Worm (Caenorhabditis elegans) whole organism, young adult: ENCODE data around the gene F13A7.11.

Experiments
- B0019.2 ChIP-seq: fragments of 200-800 bp; sonication (Bioruptor generic); conservative IDR thresholded peaks from 2 replicates; pipeline ENCODE4 v1.3.6; 2022; ENCODE audit warnings: missing genetic modification reagents, missing genetic modification characterization, missing compliant biosample characterization
- B0336.3 ChIP-seq: fragments of 200-800 bp; sonication (Bioruptor generic); IDR thresholded peaks from 2 replicates; pipeline ENCODE4 v1.3.6; 2022; ENCODE audit warnings: missing genetic modification characterization, missing compliant biosample characterization
- C17E4.6 ChIP-seq: fragments of 200-800 bp; sonication (Bioruptor generic); IDR thresholded peaks from 2 replicates; pipeline ENCODE4 v1.3.6; 2022; ENCODE audit warnings: missing genetic modification reagents, missing genetic modification characterization, missing compliant biosample characterization
- D2030.7 ChIP-seq: fragments of 200-800 bp; sonication (Bioruptor generic); IDR thresholded peaks from 2 replicates; pipeline ENCODE4 v1.3.6; 2022; ENCODE audit warnings: missing genetic modification reagents, missing genetic modification characterization, missing compliant biosample characterization
- F22D6.2 ChIP-seq: sonication (generic microtip); optimal IDR thresholded peaks from 2 replicates; lab custom pipeline; 2016; ENCODE audit warnings: mild to moderate bottlenecking, missing genetic modification characterization, missing compliant biosample characterization
- F52B5.7 ChIP-seq: sonication (generic microtip); optimal IDR thresholded peaks from 2 replicates; lab custom pipeline; 2016; ENCODE audit warnings: mild to moderate bottlenecking, missing genetic modification characterization, missing compliant biosample characterization
- F55B11.4 ChIP-seq: sonication (generic microtip); optimal IDR thresholded peaks from 2 replicates; lab custom pipeline; 2016; ENCODE audit warnings: missing compliant biosample characterization, missing genetic modification characterization, borderline replicate concordance; ENCODE audit not compliant: insufficient read depth
- F57A8.1 ChIP-seq: fragments of 200-800 bp; sonication (Bioruptor generic); optimal IDR thresholded peaks from 2 replicates; lab custom pipeline; 2018; ENCODE audit warnings: mild to moderate bottlenecking, missing genetic modification characterization, moderate library complexity, missing compliant biosample characterization
- T07F8.4 ChIP-seq: sonication (generic microtip); optimal IDR thresholded peaks from 2 replicates; lab custom pipeline; 2016; ENCODE audit warnings: mild to moderate bottlenecking, missing genetic modification characterization, moderate library complexity, missing compliant biosample characterization
- Y56A3A.18 ChIP-seq: fragments of 200-800 bp; sonication (Bioruptor generic); IDR thresholded peaks from 2 replicates; pipeline ENCODE4 v1.3.6; 2022; ENCODE audit warnings: missing genetic modification reagents, missing genetic modification characterization, missing compliant biosample characterization
- Y67H2A.10 ChIP-seq: fragments of 200-800 bp; sonication (Bioruptor generic); conservative IDR thresholded peaks from 2 replicates; pipeline ENCODE4 v1.3.6; 2022; ENCODE audit warnings: missing genetic modification reagents, missing genetic modification characterization, missing compliant biosample characterization
- Y95B8A.8 ChIP-seq: fragments of 200-800 bp; sonication (Bioruptor generic); IDR thresholded peaks from 2 replicates; pipeline ENCODE4 v1.3.6; 2022; ENCODE audit warnings: missing genetic modification reagents, missing genetic modification characterization, missing compliant biosample characterization
- atf-7 ChIP-seq: sonication (generic microtip); optimal IDR thresholded peaks from 2 replicates; lab custom pipeline; 2017; ENCODE audit warnings: mild to moderate bottlenecking, missing genetic modification characterization, missing compliant biosample characterization
- athp-1 ChIP-seq: sonication (generic microtip); optimal IDR thresholded peaks from 2 replicates; lab custom pipeline; 2017; ENCODE audit warnings: mild to moderate bottlenecking, missing genetic modification characterization, missing compliant biosample characterization
- bed-2 ChIP-seq: fragments of 200-800 bp; sonication (Bioruptor generic); IDR thresholded peaks from 2 replicates; pipeline ENCODE4 v1.3.6; 2022; ENCODE audit warnings: missing genetic modification reagents, missing genetic modification characterization, missing compliant biosample characterization
- ccch-3 ChIP-seq: fragments of 200-800 bp; sonication (Bioruptor generic); optimal IDR thresholded peaks from 2 replicates; lab custom pipeline; 2018; ENCODE audit warnings: mild to moderate bottlenecking, missing genetic modification characterization, missing compliant biosample characterization
- cebp-1 ChIP-seq, 2 experiments: fragments of 200-800 bp in 1 of 2; sonication (Bioruptor generic) in 1 of 2; sonication (generic microtip) in 1 of 2; IDR thresholded peaks in 1 of 2; optimal IDR thresholded peaks in 1 of 2; 2 replicates each; pipeline versions ENCODE4 v1.3.6 to Lab custom; 2017 to 2022; ENCODE audit warnings: missing compliant biosample characterization in 2 of 2, missing genetic modification characterization in 2 of 2, mild to moderate bottlenecking in 1 of 2, missing genetic modification reagents in 1 of 2, moderate library complexity in 1 of 2
- ceh-27 ChIP-seq: fragments of 200-800 bp; sonication (Bioruptor generic); optimal IDR thresholded peaks from 2 replicates; lab custom pipeline; 2018; ENCODE audit warnings: mild to moderate bottlenecking, missing genetic modification characterization, moderate library complexity, missing compliant biosample characterization
- ceh-40 ChIP-seq: fragments of 200-800 bp; sonication (Bioruptor generic); IDR thresholded peaks from 2 replicates; pipeline ENCODE4 v1.3.6; 2022; ENCODE audit warnings: missing genetic modification characterization, missing compliant biosample characterization
- ceh-79 ChIP-seq: sonication (generic microtip); optimal IDR thresholded peaks from 2 replicates; lab custom pipeline; 2017; ENCODE audit warnings: mild to moderate bottlenecking, missing genetic modification characterization, missing compliant biosample characterization
- ceh-91 ChIP-seq: fragments of 200-800 bp; sonication (Bioruptor generic); IDR thresholded peaks from 2 replicates; pipeline ENCODE4 v1.3.6; 2022; ENCODE audit warnings: missing genetic modification reagents, missing genetic modification characterization, missing compliant biosample characterization
- dpl-1 ChIP-seq: fragments of 150-350 bp; optimal IDR thresholded peaks from 2 replicates; lab custom pipeline; 2014; ENCODE audit warnings: missing biosample characterization, missing genetic modification reagents, missing genetic modification characterization
- egl-44 ChIP-seq: fragments of 200-800 bp; sonication (Bioruptor generic); IDR thresholded peaks from 2 replicates; pipeline ENCODE4 v1.3.6; 2022; ENCODE audit warnings: missing genetic modification reagents, missing genetic modification characterization, missing compliant biosample characterization
- ekl-4 ChIP-seq: fragments of 200-800 bp; sonication (Bioruptor generic); IDR thresholded peaks from 2 replicates; pipeline ENCODE4 v1.3.6; 2022; ENCODE audit warnings: missing genetic modification reagents, missing genetic modification characterization, missing compliant biosample characterization
- hmg-1.2 ChIP-seq: fragments of 200-800 bp; sonication (Bioruptor generic); IDR thresholded peaks from 2 replicates; pipeline ENCODE4 v1.3.6; 2022; ENCODE audit warnings: missing genetic modification reagents, missing genetic modification characterization, missing compliant biosample characterization
- hmg-20 ChIP-seq: fragments of 200-800 bp; sonication (Bioruptor generic); IDR thresholded peaks from 2 replicates; pipeline ENCODE4 v1.3.6; 2022; ENCODE audit warnings: missing genetic modification reagents, missing genetic modification characterization, missing compliant biosample characterization
- hsf-1 ChIP-seq: fragments of 200-800 bp; sonication (Bioruptor generic); IDR thresholded peaks from 2 replicates; pipeline ENCODE4 v1.3.6; 2022; ENCODE audit warnings: missing genetic modification reagents, missing genetic modification characterization, missing compliant biosample characterization
- let-526 ChIP-seq: fragments of 200-800 bp; sonication (Bioruptor generic); IDR thresholded peaks from 2 replicates; pipeline ENCODE4 v1.3.6; 2022; ENCODE audit warnings: missing genetic modification reagents, missing genetic modification characterization, missing compliant biosample characterization
- let-607 ChIP-seq, 2 experiments: fragments of 200-800 bp in 1 of 2; sonication (Bioruptor generic) in 1 of 2; sonication (generic microtip) in 1 of 2; optimal IDR thresholded peaks; 2 replicates each; lab custom pipeline; 2016 to 2018; ENCODE audit warnings: mild to moderate bottlenecking in 2 of 2, missing compliant biosample characterization in 2 of 2, missing genetic modification characterization in 2 of 2, moderate library complexity in 2 of 2, missing genotype in 1 of 2
- lin-26 ChIP-seq: fragments of 200-800 bp; sonication (Bioruptor generic); IDR thresholded peaks from 2 replicates; pipeline ENCODE4 v1.3.6; 2022; ENCODE audit warnings: missing genetic modification reagents, missing genetic modification characterization, missing compliant biosample characterization
- lin-40 ChIP-seq: sonication (generic microtip); optimal IDR thresholded peaks from 2 replicates; lab custom pipeline; 2016; ENCODE audit warnings: missing genetic modification characterization, mild to moderate bottlenecking, missing compliant biosample characterization, missing genotype, missing genetic modification reagents
- lin-54 ChIP-seq: fragments of 200-800 bp; sonication (Bioruptor generic); optimal IDR thresholded peaks from 2 replicates; lab custom pipeline; 2018; ENCODE audit warnings: mild to moderate bottlenecking, missing genetic modification characterization, missing compliant biosample characterization
- lir-1 ChIP-seq: fragments of 200-800 bp; sonication (Bioruptor generic); conservative IDR thresholded peaks from 2 replicates; pipeline ENCODE4 v1.3.6; 2022; ENCODE audit warnings: missing genetic modification reagents, missing genetic modification characterization, missing compliant biosample characterization
- madf-8 ChIP-seq: fragments of 200-800 bp; sonication (Bioruptor generic); conservative IDR thresholded peaks from 2 replicates; pipeline ENCODE4 v1.3.6; 2022; ENCODE audit warnings: missing genetic modification reagents, missing genetic modification characterization, missing compliant biosample characterization
- mes-4 ChIP-seq: sonication (generic microtip); optimal IDR thresholded peaks from 2 replicates; lab custom pipeline; 2016; ENCODE audit warnings: missing genotype, missing genetic modification characterization, missing compliant biosample characterization
- nfya-2 ChIP-seq: fragments of 200-800 bp; sonication (Bioruptor generic); IDR thresholded peaks from 2 replicates; pipeline ENCODE4 v1.3.6; 2022; ENCODE audit warnings: missing genetic modification reagents, missing genetic modification characterization, missing compliant biosample characterization
- nfyb-1 ChIP-seq: fragments of 200-800 bp; sonication (Bioruptor generic); IDR thresholded peaks from 2 replicates; pipeline ENCODE4 v1.3.6; 2022; ENCODE audit warnings: missing genetic modification reagents, missing genetic modification characterization, missing compliant biosample characterization
- nhr-120 ChIP-seq: fragments of 200-800 bp; sonication (Bioruptor generic); IDR thresholded peaks from 2 replicates; pipeline ENCODE4 v1.3.6; 2022; ENCODE audit warnings: missing genetic modification characterization, missing compliant biosample characterization
- nhr-27 ChIP-seq: fragments of 200-800 bp; sonication (Bioruptor generic); optimal IDR thresholded peaks from 2 replicates; lab custom pipeline; 2018; ENCODE audit warnings: mild to moderate bottlenecking, missing genetic modification characterization, moderate library complexity, missing compliant biosample characterization
- sea-2 ChIP-seq: fragments of 200-800 bp; sonication (Bioruptor generic); IDR thresholded peaks from 2 replicates; pipeline ENCODE4 v1.3.6; 2022; ENCODE audit warnings: missing genetic modification characterization, missing compliant biosample characterization
- snpc-1.3 ChIP-seq: sonication (generic microtip); optimal IDR thresholded peaks from 2 replicates; lab custom pipeline; 2017; ENCODE audit warnings: missing genetic modification characterization, mild to moderate bottlenecking, missing compliant biosample characterization, antibody characterized with exemption, moderate library complexity, missing genotype, missing genetic modification reagents; ENCODE audit not compliant: insufficient read depth
- unc-62 ChIP-seq: fragments of 150-350 bp; optimal IDR thresholded peaks from 2 replicates; lab custom pipeline; 2014; ENCODE audit warnings: missing biosample characterization, missing genetic modification reagents, missing genetic modification characterization
- zim-3 ChIP-seq: sonication (generic microtip); optimal IDR thresholded peaks from 2 replicates; lab custom pipeline; 2017; ENCODE audit warnings: mild to moderate bottlenecking, missing genetic modification characterization, moderate library complexity, missing compliant biosample characterization
- ztf-18 ChIP-seq: sonication (generic microtip); optimal IDR thresholded peaks from 2 replicates; lab custom pipeline; 2016; ENCODE audit warnings: missing genotype, mild to moderate bottlenecking, missing genetic modification characterization, missing compliant biosample characterization
- ztf-22 ChIP-seq: fragments of 200-800 bp; sonication (Bioruptor generic); optimal IDR thresholded peaks from 2 replicates; lab custom pipeline; 2018; ENCODE audit warnings: mild to moderate bottlenecking, missing genetic modification characterization, moderate library complexity, missing compliant biosample characterization
- ztf-26 ChIP-seq: sonication (generic microtip); optimal IDR thresholded peaks from 2 replicates; lab custom pipeline; 2017; ENCODE audit warnings: missing genetic modification characterization, missing compliant biosample characterization

The F13A7.11 gene

DNA sequence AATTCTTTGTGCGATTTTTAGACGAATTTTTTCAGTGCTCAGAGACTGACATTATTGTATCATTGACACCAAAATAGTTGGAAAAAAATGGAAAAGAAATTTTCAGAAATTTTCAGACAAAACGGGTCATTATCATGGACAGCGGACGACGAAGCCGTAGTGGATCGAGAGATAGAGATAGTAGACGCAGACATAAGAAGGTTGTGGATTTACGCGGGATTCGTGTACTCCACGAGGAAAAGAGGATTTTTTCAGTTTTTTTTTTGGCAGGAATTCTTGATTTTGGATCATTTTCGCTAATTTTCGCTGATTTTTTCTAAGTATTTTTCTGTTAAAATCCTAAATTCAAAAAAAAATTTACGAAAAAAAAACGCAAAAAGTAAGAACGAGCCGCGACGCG, 27.5 kb downstream of the F13A7.11 start, which contains the start of gene W08G11.3 (continued):
- TF ChIP-seq atf-7 (tag; lab: Kevin White, UChicago) = no peak
- TF ChIP-seq F55B11.4 (tag; lab: Kevin White, UChicago) = no peak
- peak; percentile 21; the same call in 1 of the 2 replicates for TF ChIP-seq B0336.3 (GFP tag; lab: Robert Waterston, UW)
- TF ChIP-seq F57A8.1 (GFP tag; lab: Kevin White, UChicago) = no peak
- TF ChIP-seq F52B5.7 (tag; lab: Kevin White, UChicago) = no peak
- no peak for TF ChIP-seq C17E4.6 (GFP tag; lab: Robert Waterston, UW)
- TF ChIP-seq T07F8.4 (tag; lab: Kevin White, UChicago) = no peak
- no peak for TF ChIP-seq bed-2 (GFP tag; lab: Robert Waterston, UW)
- no peak for TF ChIP-seq nhr-120
- TF ChIP-seq ztf-18 (tag; lab: Kevin White, UChicago) = no peak
- TF ChIP-seq mes-4 (tag; lab: Kevin White, UChicago) = no peak
- no peak for TF ChIP-seq dpl-1 (GFP tag; lab: Kevin White, UChicago)
- no peak for TF ChIP-seq madf-8 (GFP tag; lab: Robert Waterston, UW)
- TF ChIP-seq let-607 (tag; optimal IDR thresholded peaks at IDR 0.05; lab: Kevin White, UChicago) = no peak
- no peak for TF ChIP-seq ceh-79
- TF ChIP-seq snpc-1.3 = no peak

DNA sequence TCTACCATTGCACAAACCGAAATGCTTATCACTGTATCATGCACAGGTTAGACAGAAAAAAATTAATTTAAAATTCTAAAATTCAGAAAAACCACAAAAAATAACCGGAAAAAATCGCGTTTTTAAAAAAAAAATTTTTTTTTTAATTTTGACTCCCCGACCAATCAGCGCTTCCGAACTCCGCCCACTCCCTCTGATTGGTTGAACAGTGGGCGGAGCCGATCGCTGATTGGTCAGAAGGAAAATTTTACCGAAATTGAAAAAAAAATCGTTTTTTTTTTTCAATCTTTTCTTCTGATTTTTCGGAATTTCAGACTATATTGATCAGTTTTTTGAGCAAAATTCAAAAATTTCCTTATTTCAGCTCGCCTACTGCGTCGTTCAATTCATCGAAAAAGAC, 33.8 kb downstream of the F13A7.11 start:
- peak; percentile 98 for TF ChIP-seq nfyb-1 (GFP tag; lab: Robert Waterston, UW)
- no peak for TF ChIP-seq let-526 (GFP tag; lab: Robert Waterston, UW)

DNA sequence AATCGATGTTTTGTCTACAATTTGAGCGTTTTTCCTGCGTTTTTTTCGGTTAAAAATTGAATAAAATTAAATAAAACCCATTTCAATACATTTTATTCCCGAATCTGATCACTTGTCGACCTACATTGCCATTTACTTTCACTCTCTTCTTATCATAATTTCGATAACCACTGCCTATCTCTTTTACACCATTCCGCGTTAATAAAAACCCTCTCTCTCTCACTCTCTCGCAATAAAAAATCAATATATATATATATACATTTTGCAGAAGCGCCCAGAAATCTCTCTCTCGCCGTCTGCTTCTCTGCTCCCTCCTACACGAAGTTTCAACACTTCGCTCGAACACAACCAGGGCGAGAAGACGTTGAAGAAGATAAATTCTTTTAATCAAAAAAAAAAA, 37.9 kb downstream of the F13A7.11 start, which contains the start of gene pptr-1:
pptr-1 (plus strand) TSS at position 269 of the 400 bp plus-strand sequence.
- TF ChIP-seq hmg-1.2 (GFP tag; lab: Robert Waterston, UW) (peak; percentile 32; the same call in 1 of the 2 replicates), hsf-1 (GFP tag; lab: Robert Waterston, UW) (no peak), F22D6.2 (no peak), cebp-1 (GFP tag; IDR thresholded peaks at IDR 0.05; lab: Robert Waterston, UW) (no peak), cebp-1 (tag; optimal IDR thresholded peaks at IDR 0.05; lab: Kevin White, UChicago) (peak; percentile 4), D2030.7 (GFP tag; lab: Robert Waterston, UW) (no peak), zim-3 (tag; lab: Kevin White, UChicago) (no peak), athp-1 (tag; lab: Kevin White, UChicago) (no peak), ceh-91 (GFP tag; lab: Robert Waterston, UW) (no peak), ekl-4 (no peak), hmg-20 (GFP tag; lab: Robert Waterston, UW) (no peak), sea-2 (GFP tag; lab: Robert Waterston, UW) (no peak), snpc-1.3 (no peak), ztf-22 (no peak), ceh-40 (GFP tag; lab: Robert Waterston, UW) (no peak), ceh-27 (GFP tag; lab: Kevin White, UChicago) (no peak), unc-62 (GFP tag; lab: Kevin White, UChicago) (no peak), lir-1 (no peak), lin-54 (GFP tag; lab: Kevin White, UChicago) (no peak), B0019.2 (no peak), Y67H2A.10 (GFP tag; lab: Robert Waterston, UW) (no peak), ccch-3 (no peak), lin-26 (GFP tag; lab: Robert Waterston, UW) (no peak), nhr-27 (tag; lab: Kevin White, UChicago) (no peak), Y95B8A.8 (GFP tag; lab: Robert Waterston, UW) (no peak), ztf-26 (no peak), let-526 (GFP tag; lab: Robert Waterston, UW) (no peak), egl-44 (GFP tag; lab: Robert Waterston, UW) (no peak), Y56A3A.18 (GFP tag; lab: Robert Waterston, UW) (0 out of 2 replicates have a peak, but pooled peaks have one; percentile 12), lin-40 (tag; lab: Kevin White, UChicago) (peak; percentile 20), nfya-2 (no peak)
